Worm (Caenorhabditis elegans): ENCODE results near the gene K11G12.6.

K11G12.6 gene

ce11 chrX:6750145-6750544, 20.7 kb upstream of the K11G12.6 start (continued):
- TF ChIP-seq F39B2.1 (GFP tag; IDR thresholded peaks at IDR 0.05) (no peak), madf-6 (GFP tag; IDR thresholded peaks at IDR 0.05) (no peak; the same call in 1 of the 2 replicates), Y95B8A.8 (GFP tag; IDR thresholded peaks at IDR 0.05) (peak; percentile 40; the same call in 1 of the 2 replicates), unc-130 (GFP tag; optimal IDR thresholded peaks at IDR 0.05) (no peak), mes-4 (tag; optimal IDR thresholded peaks at IDR 0.05) (no peak), snpc-4 (GFP tag; optimal IDR thresholded peaks at IDR 0.05) (no peak), snpc-4 (tag; optimal IDR thresholded peaks at IDR 0.05) (peak in 1 of 4 experiments; percentile 12), attf-5 (GFP tag; optimal IDR thresholded peaks at IDR 0.05) (peak; percentile 52), nfya-2 (GFP tag; IDR thresholded peaks at IDR 0.05) (no peak), xnd-1 (tag; optimal IDR thresholded peaks at IDR 0.05) (no peak), madf-10 (tag; optimal IDR thresholded peaks at IDR 0.05) (peak; percentile 74), tlf-1 (GFP tag; optimal IDR thresholded peaks at IDR 0.05) (peak; percentile 48), mel-28 (tag; optimal IDR thresholded peaks at IDR 0.05; ENCODE audit: borderline replicate concordance) (no peak), F37B4.10 (GFP tag; IDR thresholded peaks at IDR 0.05) (no peak), somi-1 (GFP tag; optimal IDR thresholded peaks at IDR 0.05) (peak; percentile 89), lir-1 (GFP tag; conservative IDR thresholded peaks at IDR 0.05) (no peak), attf-3 (GFP tag; conservative IDR thresholded peaks at IDR 0.05) (no peak), T26A5.8 (tag; optimal IDR thresholded peaks at IDR 0.05) (no peak), efl-1 (GFP tag; optimal IDR thresholded peaks at IDR 0.05) (no peak), F22D6.2 (tag; optimal IDR thresholded peaks at IDR 0.05) (peak; percentile 78), nhr-90 (tag; optimal IDR thresholded peaks at IDR 0.05) (no peak), F52B5.7 (tag; optimal IDR thresholded peaks at IDR 0.05) (no peak), snpc-3.4 (tag; optimal IDR thresholded peaks at IDR 0.05) (no peak), mxl-1 (tag; optimal IDR thresholded peaks at IDR 0.05) (no peak), lag-1 (GFP tag; IDR thresholded peaks at IDR 0.05) (no peak), akir-1 (GFP tag; optimal IDR thresholded peaks at IDR 0.05) (peak; percentile 32), dpl-1 (GFP tag; optimal IDR thresholded peaks at IDR 0.05) (no peak), lin-54 (GFP tag; optimal IDR thresholded peaks at IDR 0.05) (peak; percentile 53), B0336.3 (GFP tag; IDR thresholded peaks at IDR 0.05) (peak; percentile 84), C06A6.2 (GFP tag; conservative IDR thresholded peaks at IDR 0.05) (peak; percentile 83), ztf-28 (GFP tag; IDR thresholded peaks at IDR 0.05) (no peak), athp-1 (tag; optimal IDR thresholded peaks at IDR 0.05) (no peak), hsf-1 (GFP tag; IDR thresholded peaks at IDR 0.05) (no peak), ztf-26 (tag; optimal IDR thresholded peaks at IDR 0.05) (peak; percentile 71), attf-6 (GFP tag; IDR thresholded peaks at IDR 0.05) (no peak), egl-18 (GFP tag; IDR thresholded peaks at IDR 0.05) (no peak), pha-4 (tag; optimal IDR thresholded peaks at IDR 0.05) (peak; percentile 97), hmg-1.2 (GFP tag; IDR thresholded peaks at IDR 0.05) (peak; percentile 61; the same call in 1 of the 2 replicates), madf-3 (GFP tag; IDR thresholded peaks at IDR 0.05) (0 out of 2 replicates have a peak, but pooled peaks have one; percentile 16), ceh-58 (GFP tag; IDR thresholded peaks at IDR 0.05) (no peak), gei-17 (GFP tag; optimal IDR thresholded peaks at IDR 0.05) (peak; percentile 62), fkh-3 (tag; optimal IDR thresholded peaks at IDR 0.05) (no peak), ceh-91 (GFP tag; IDR thresholded peaks at IDR 0.05) (no peak), rcor-1 (GFP tag; IDR thresholded peaks at IDR 0.05) (no peak), F23B12.7 (tag; optimal IDR thresholded peaks at IDR 0.05; ENCODE audit: insufficient read depth) (no peak), tbx-9 (tag; optimal IDR thresholded peaks at IDR 0.05; ENCODE audit: borderline replicate concordance) (no peak), T07F8.4 (tag; optimal IDR thresholded peaks at IDR 0.05) (no peak), bed-1 (GFP tag; IDR thresholded peaks at IDR 0.05) (0 out of 2 replicates have a peak, but pooled peaks have one; percentile 50), nfya-1 (tag; optimal IDR thresholded peaks at IDR 0.05; ENCODE audit: borderline replicate concordance, insufficient read depth) (no peak), lin-26 (GFP tag; IDR thresholded peaks at IDR 0.05) (peak; percentile 51; the same call in 1 of the 2 replicates)
